Fruit fly (Drosophila melanogaster): ENCODE results near the gene CG1571.

CG1571 gene

DNA sequence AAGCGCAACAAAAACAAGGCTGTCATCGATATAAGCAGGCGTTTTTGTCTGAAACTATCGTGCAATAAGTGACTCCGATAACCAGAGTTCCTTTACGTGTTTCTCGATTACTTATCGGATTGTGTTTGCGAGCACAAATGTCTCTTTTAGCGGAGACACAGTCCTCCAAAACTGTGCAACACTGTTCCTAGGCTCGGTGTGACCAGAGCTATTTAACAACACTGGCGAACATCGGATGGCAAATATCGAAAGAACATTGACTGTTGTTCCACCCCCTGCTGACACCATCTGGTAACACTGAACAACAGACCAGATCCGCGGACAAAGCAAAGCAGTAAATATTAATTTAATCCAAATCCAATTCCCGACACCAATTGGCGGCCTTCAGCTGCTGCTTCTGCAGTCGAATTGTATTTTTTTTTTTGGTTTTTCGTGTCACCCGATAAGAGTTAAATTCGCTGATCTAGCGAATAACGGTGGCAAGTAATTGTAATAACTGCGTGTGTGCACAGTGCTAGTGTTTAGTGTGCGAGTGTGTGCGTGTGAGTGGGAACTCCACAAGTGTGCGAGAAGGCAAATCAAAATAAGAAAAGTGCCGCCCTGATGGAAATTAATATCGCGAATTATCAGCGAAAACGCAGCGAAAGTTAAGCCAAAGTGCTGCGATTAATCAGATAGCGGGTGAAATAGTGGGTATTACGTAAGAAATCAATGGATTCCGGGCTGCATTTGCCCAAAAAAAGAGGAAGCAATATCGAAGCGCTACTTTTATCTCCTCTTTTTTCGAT, 14.1 kb upstream of the CG1571 start, which contains the start of gene mys:
TSS of gene mys (plus strand) at position 254 of the 788 bp plus-strand sequence.
- TF ChIP-seq rgr (GFP tag; optimal IDR thresholded peaks at IDR 0.05) (peak; percentile 67), dl (GFP tag; optimal IDR thresholded peaks at IDR 0.05; ENCODE audit: insufficient read depth in 1 of 2, partially characterized antibody in 2 of 2) (no peak), woc (GFP tag; optimal IDR thresholded peaks at IDR 0.05) (no peak), Mio (GFP tag; optimal IDR thresholded peaks at IDR 0.05) (no peak), psq (GFP tag; optimal IDR thresholded peaks at IDR 0.05) (no peak), Abd-B (GFP tag; optimal IDR thresholded peaks at IDR 0.05) (no peak), foxo (GFP tag; optimal IDR thresholded peaks at IDR 0.05) (peak in 1 of 2 experiments; percentile 67), Dfd (GFP tag; optimal IDR thresholded peaks at IDR 0.05) (no peak), Hnf4 (GFP tag; optimal IDR thresholded peaks at IDR 0.05) (peak; percentile 85), tai (GFP tag; optimal IDR thresholded peaks at IDR 0.05) (peak; percentile 91), Rel (GFP tag; optimal IDR thresholded peaks at IDR 0.05) (no peak), Rel (tag; optimal IDR thresholded peaks at IDR 0.05) (peak; percentile 70), CG32264 (GFP tag; optimal IDR thresholded peaks at IDR 0.05) (no peak), Vsx2 (GFP tag; optimal IDR thresholded peaks at IDR 0.05; ENCODE audit: partially characterized antibody) (no peak), brk (GFP tag; optimal IDR thresholded peaks at IDR 0.05) (peak; percentile 38), dmrt93B (GFP tag; optimal IDR thresholded peaks at IDR 0.05) (peak; percentile 34), Jra (GFP tag; optimal IDR thresholded peaks at IDR 0.05) (peak; percentile 66), Hr83 (GFP tag; optimal IDR thresholded peaks at IDR 0.05; ENCODE audit: poor library complexity, severe bottlenecking) (peak; percentile 90), CG9705 (GFP tag; optimal IDR thresholded peaks at IDR 0.05) (peak; percentile 39), h (GFP tag; optimal IDR thresholded peaks at IDR 0.05) (peak; percentile 39), Myc (optimal IDR thresholded peaks at IDR 0.05) (peak; percentile 11), Hr78 (GFP tag; optimal IDR thresholded peaks at IDR 0.05) (no peak), Sp1 (GFP tag; optimal IDR thresholded peaks at IDR 0.05) (peak; percentile 50), fru (GFP tag; optimal IDR thresholded peaks at IDR 0.05) (peak; percentile 55), pan (optimal IDR thresholded peaks at IDR 0.05) (no peak), br (GFP tag; optimal IDR thresholded peaks at IDR 0.05) (peak; percentile 60), HLH106 (tag; optimal IDR thresholded peaks at IDR 0.05) (peak; percentile 26), sv (GFP tag; optimal IDR thresholded peaks at IDR 0.05) (peak; percentile 16), dsf (GFP tag; optimal IDR thresholded peaks at IDR 0.05; ENCODE audit: borderline replicate concordance) (peak; percentile 18), Dif (GFP tag; optimal IDR thresholded peaks at IDR 0.05; ENCODE audit: partially characterized antibody) (peak; percentile 4)

DNA sequence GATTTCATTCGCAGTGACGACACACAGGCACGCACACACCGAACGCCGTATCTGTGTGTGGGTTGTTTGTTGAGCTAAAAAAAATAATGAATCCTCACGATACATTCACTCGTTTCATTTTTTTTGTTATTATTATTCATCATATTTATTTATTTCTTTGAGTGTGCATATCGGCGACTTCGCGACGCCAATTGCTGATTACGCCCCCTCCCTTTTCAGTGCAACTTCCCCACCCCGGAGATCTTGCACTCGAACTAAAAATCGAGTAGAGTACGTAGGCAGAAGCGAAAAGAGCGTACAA, 13.5 kb upstream of the CG1571 start:
- peak in 1 of 2 experiments; percentile 8 for TF ChIP-seq foxo (GFP tag; optimal IDR thresholded peaks at IDR 0.05)
- TF ChIP-seq Abd-B (GFP tag; optimal IDR thresholded peaks at IDR 0.05): no peak

DNA sequence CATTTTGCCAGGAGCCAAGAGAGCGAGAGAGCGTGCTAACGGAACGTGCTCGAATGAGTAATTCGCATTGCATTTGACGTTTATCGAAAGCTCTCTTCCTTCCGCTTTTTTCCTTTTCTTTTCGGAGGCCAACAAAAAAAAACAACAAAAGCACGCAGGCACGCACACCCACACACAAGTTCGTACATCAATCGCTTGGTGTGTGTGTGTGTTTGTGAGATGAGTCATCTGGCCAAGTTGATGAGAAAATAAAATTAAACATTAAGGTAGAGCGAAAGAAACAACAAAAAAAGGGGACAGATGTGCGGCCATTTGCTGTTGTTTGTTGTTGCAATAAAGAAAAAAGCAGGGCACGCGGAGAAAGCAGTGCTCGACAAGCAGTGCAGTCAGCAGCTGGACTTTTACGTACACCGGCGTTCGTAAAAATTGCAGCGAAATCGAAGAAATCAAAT, 12.4 kb upstream of the CG1571 start:
- peak in 1 of 2 experiments; percentile 18 for TF ChIP-seq foxo (GFP tag; optimal IDR thresholded peaks at IDR 0.05)
- TF ChIP-seq sage (GFP tag; optimal IDR thresholded peaks at IDR 0.05): peak; percentile 71
- peak; percentile 63 for TF ChIP-seq Jra (GFP tag; optimal IDR thresholded peaks at IDR 0.05)
- peak; percentile 39 for TF ChIP-seq OdsH (GFP tag; optimal IDR thresholded peaks at IDR 0.05)
- TF ChIP-seq jim (GFP tag; optimal IDR thresholded peaks at IDR 0.05): peak; percentile 4
- TF ChIP-seq br (GFP tag; optimal IDR thresholded peaks at IDR 0.05): no peak
- TF ChIP-seq lola (GFP tag; optimal IDR thresholded peaks at IDR 0.05): no peak
- TF ChIP-seq Sp1 (GFP tag; optimal IDR thresholded peaks at IDR 0.05): peak; percentile 79
- peak; percentile 61 for TF ChIP-seq Rel (GFP tag; optimal IDR thresholded peaks at IDR 0.05)
- peak; percentile 3 for TF ChIP-seq Rel (tag; optimal IDR thresholded peaks at IDR 0.05)
- peak; percentile 92 for TF ChIP-seq N (GFP tag; optimal IDR thresholded peaks at IDR 0.05)
- no peak for TF ChIP-seq usp (GFP tag; optimal IDR thresholded peaks at IDR 0.05)

Data from whole organism, wandering third instar larva.